Fruit fly (Drosophila melanogaster) whole organism, pupa: Measurements from ENCODE around the gene Dnai2.

Experiments
- CG14655 ChIP-seq: fragments of 200-800 bp; sonication (Bioruptor generic); optimal IDR thresholded peaks from 3 replicates; lab custom pipeline; 2017; ENCODE audit warnings: mild to moderate bottlenecking, missing biosample characterization, missing genetic modification reagents, missing genetic modification characterization
- CG15710 ChIP-seq: fragments of 200-800 bp; sonication (Bioruptor generic); optimal IDR thresholded peaks from 2 replicates; lab custom pipeline; 2018; ENCODE audit warnings: missing biosample characterization, mild to moderate bottlenecking, missing genetic modification characterization, moderate library complexity
- Pif1A ChIP-seq: fragments of 200-800 bp; sonication (Bioruptor generic); optimal IDR thresholded peaks from 3 replicates; lab custom pipeline; 2016; ENCODE audit warnings: missing biosample characterization, missing genetic modification characterization

DNA sequence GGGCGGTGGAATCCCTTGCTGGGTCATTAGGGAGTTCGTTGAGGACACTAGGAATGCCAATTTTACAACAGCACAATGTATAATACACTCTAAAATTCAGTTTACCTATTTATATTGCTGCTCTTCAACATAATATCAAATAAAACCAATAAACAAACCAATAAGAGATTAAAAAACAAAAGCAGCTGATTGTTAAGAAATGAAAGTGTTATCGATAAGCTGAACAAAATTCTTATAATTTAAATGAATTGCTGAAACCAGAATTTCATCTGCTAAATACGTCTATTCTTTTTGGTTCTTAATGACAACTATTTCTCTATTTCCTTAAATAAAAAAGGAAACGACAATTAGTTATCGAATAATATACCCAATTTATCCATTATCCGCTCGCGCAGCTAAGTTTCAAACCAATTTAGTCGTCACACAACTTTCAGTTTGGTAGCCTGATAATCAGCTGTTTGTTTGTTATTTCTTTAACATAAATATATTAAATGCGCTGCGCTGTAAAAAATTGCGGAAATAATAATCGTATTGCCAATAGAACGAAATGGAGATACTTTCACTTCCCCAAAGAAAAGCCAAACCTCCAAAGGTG lies 7.8 kb downstream of the Dnai2 start, which contains the start of the genes Pldn and CG14135:
- TF ChIP-seq CG15710 (tag; lab: Kevin White, UChicago) (no peak), Pif1A (GFP tag; lab: Kevin White, UChicago) (no peak), CG14655 (GFP tag; lab: Kevin White, UChicago) (no peak)
